Worm (Caenorhabditis elegans): ENCODE data around the gene nipa-1.

ce11 chrIII:3160490-3160889 is 33.6 kb upstream of the nipa-1 start:
- TF ChIP-seq ztf-29 (GFP tag; IDR thresholded peaks at IDR 0.05) (no peak), tab-1 (GFP tag; IDR thresholded peaks at IDR 0.05) (no peak), ztf-23 (GFP tag; IDR thresholded peaks at IDR 0.05) (no peak)

Measured in whole organism, midembryonic.